Worm (Caenorhabditis elegans): Measurements from ENCODE around the gene alp-1.
A peak's percentile ranks its signal among the peaks of the same experiment; 100 is the strongest.

The alp-1 gene

DNA sequence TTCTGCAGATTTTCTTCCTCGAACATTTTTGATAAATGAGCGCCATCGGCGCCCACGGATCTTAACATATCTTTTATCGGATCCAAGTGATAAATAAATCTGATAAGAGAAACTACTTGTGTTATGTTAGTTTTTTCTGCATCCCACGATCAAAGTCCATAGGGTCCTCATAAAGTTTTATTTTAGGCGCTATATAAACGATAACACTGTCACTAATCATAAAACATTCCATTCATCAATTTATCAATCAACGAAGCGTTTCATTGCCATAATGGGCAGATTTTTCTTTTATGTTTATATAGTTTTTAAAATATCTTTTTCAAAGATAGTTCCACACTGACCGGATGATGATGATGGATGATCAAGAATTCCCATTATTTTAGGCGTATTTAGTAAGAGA lies 12.4 kb downstream of the alp-1 start:
- no peak for TF ChIP-seq lsy-2 (tag; optimal IDR thresholded peaks at IDR 0.05)
- TF ChIP-seq nhr-23 (tag; optimal IDR thresholded peaks at IDR 0.05): no peak
- peak; percentile 52 for TF ChIP-seq mab-5 (tag; optimal IDR thresholded peaks at IDR 0.05)
- peak; percentile 15 for TF ChIP-seq unc-62 (GFP tag; optimal IDR thresholded peaks at IDR 0.05)
- TF ChIP-seq nhr-6 (tag; optimal IDR thresholded peaks at IDR 0.05): no peak
- TF ChIP-seq nhr-21 (tag; optimal IDR thresholded peaks at IDR 0.05): peak; percentile 53
- TF ChIP-seq gmeb-1 (tag; optimal IDR thresholded peaks at IDR 0.05): peak; percentile 36
- TF ChIP-seq sma-9 (GFP tag; optimal IDR thresholded peaks at IDR 0.05): peak; percentile 43
- no peak for TF ChIP-seq sma-9 (tag; optimal IDR thresholded peaks at IDR 0.05)
- TF ChIP-seq nhr-25 (tag; optimal IDR thresholded peaks at IDR 0.05): peak; percentile 34
- peak; percentile 5 for TF ChIP-seq sma-3 (GFP tag; optimal IDR thresholded peaks at IDR 0.05)
- TF ChIP-seq Y55F3AM.14 (GFP tag; optimal IDR thresholded peaks at IDR 0.05): no peak

DNA sequence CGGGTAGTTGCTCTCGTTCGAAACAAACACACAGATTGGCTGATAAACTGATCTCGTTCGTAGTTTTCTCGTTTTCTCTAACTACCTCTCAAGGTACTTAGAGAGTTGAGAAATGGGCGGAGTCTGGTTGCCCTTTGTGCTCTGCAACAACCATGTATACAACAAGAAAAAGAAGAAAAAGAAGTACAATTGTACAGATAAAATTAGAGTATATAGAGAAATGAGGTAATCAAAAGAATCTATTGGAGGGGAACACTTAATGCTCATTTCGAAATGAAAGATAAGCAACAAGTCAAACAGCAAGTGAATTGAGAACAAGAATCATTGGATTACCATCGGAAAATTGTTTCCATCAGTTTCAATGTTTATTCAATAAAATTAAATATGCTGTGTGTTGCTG lies 13.0 kb downstream of the alp-1 start, which contains the start of gene C09G9.1:
TSS of gene C09G9.1 (minus strand) at position 143 of the 400 bp plus-strand sequence.
- TF ChIP-seq lin-39 (tag; optimal IDR thresholded peaks at IDR 0.05): no peak
- no peak for TF ChIP-seq mab-5 (tag; optimal IDR thresholded peaks at IDR 0.05)
- TF ChIP-seq nhr-11 (tag; optimal IDR thresholded peaks at IDR 0.05): no peak
- peak; percentile 27 for TF ChIP-seq fos-1 (tag; optimal IDR thresholded peaks at IDR 0.05)
- TF ChIP-seq snpc-4 (tag; optimal IDR thresholded peaks at IDR 0.05): no peak
- no peak for TF ChIP-seq sem-4 (tag; optimal IDR thresholded peaks at IDR 0.05)
- peak; percentile 8 for TF ChIP-seq F13H6.1 (tag; optimal IDR thresholded peaks at IDR 0.05)
- TF ChIP-seq zag-1 (tag; optimal IDR thresholded peaks at IDR 0.05): no peak

- no peak for TF ChIP-seq unc-55 (GFP tag; optimal IDR thresholded peaks at IDR 0.05)
- peak in 1 of 2 experiments; percentile 53 for TF ChIP-seq lsy-2 (tag; optimal IDR thresholded peaks at IDR 0.05)
- TF ChIP-seq gmeb-1 (tag; optimal IDR thresholded peaks at IDR 0.05): peak; percentile 11
- peak; percentile 71 for TF ChIP-seq nhr-25 (tag; optimal IDR thresholded peaks at IDR 0.05)
- TF ChIP-seq lin-11 (tag; optimal IDR thresholded peaks at IDR 0.05): no peak
- TF ChIP-seq fos-1 (tag; optimal IDR thresholded peaks at IDR 0.05): peak; percentile 93
- TF ChIP-seq nhr-129 (tag; optimal IDR thresholded peaks at IDR 0.05): peak; percentile 86
- TF ChIP-seq skn-1 (tag; optimal IDR thresholded peaks at IDR 0.05): no peak
- no peak for TF ChIP-seq elt-3 (tag; optimal IDR thresholded peaks at IDR 0.05)
- peak; percentile 63 for TF ChIP-seq Y55F3AM.14 (GFP tag; optimal IDR thresholded peaks at IDR 0.05)
- TF ChIP-seq mab-5 (tag; optimal IDR thresholded peaks at IDR 0.05): no peak
- TF ChIP-seq elt-1 (tag; optimal IDR thresholded peaks at IDR 0.05): no peak
- no peak for TF ChIP-seq nhr-77 (tag; optimal IDR thresholded peaks at IDR 0.05)
- no peak for TF ChIP-seq nhr-6 (tag; optimal IDR thresholded peaks at IDR 0.05)
- no peak for TF ChIP-seq ceh-16 (tag; optimal IDR thresholded peaks at IDR 0.05)
- TF ChIP-seq mdl-1 (tag; optimal IDR thresholded peaks at IDR 0.05): no peak
- no peak for TF ChIP-seq unc-62 (GFP tag; optimal IDR thresholded peaks at IDR 0.05)
- peak; percentile 23 for TF ChIP-seq egl-27 (tag; optimal IDR thresholded peaks at IDR 0.05)
- TF ChIP-seq lin-39 (tag; optimal IDR thresholded peaks at IDR 0.05): no peak
- peak; percentile 53 for TF ChIP-seq C34F6.9 (tag; optimal IDR thresholded peaks at IDR 0.05)
- peak; percentile 77 for TF ChIP-seq sma-3 (GFP tag; optimal IDR thresholded peaks at IDR 0.05)
- TF ChIP-seq nhr-21 (tag; optimal IDR thresholded peaks at IDR 0.05): peak; percentile 52
- TF ChIP-seq aly-2 (tag; optimal IDR thresholded peaks at IDR 0.05): no peak
- peak; percentile 29 for TF ChIP-seq snpc-4 (tag; optimal IDR thresholded peaks at IDR 0.05)
- peak; percentile 87 for TF ChIP-seq sem-4 (tag; optimal IDR thresholded peaks at IDR 0.05)
- no peak for TF ChIP-seq unc-39 (tag; optimal IDR thresholded peaks at IDR 0.05)
- no peak for TF ChIP-seq ztf-1 (GFP tag; conservative IDR thresholded peaks at IDR 0.05)
- TF ChIP-seq ama-1 (optimal IDR thresholded peaks at IDR 0.05): peak; percentile 35
- TF ChIP-seq zag-1 (tag; optimal IDR thresholded peaks at IDR 0.05): no peak
- no peak for TF ChIP-seq nhr-10 (tag; optimal IDR thresholded peaks at IDR 0.05)
- TF ChIP-seq mbf-1 (tag; optimal IDR thresholded peaks at IDR 0.05): no peak
- TF ChIP-seq ZK546.5 (tag; optimal IDR thresholded peaks at IDR 0.05): no peak
- no peak for TF ChIP-seq ztf-11 (tag; optimal IDR thresholded peaks at IDR 0.05)
- TF ChIP-seq alr-1 (tag; optimal IDR thresholded peaks at IDR 0.05): no peak
- peak; percentile 75 for TF ChIP-seq blmp-1 (tag; optimal IDR thresholded peaks at IDR 0.05; ENCODE audit: insufficient read depth)
- TF ChIP-seq R02D3.7 (tag; optimal IDR thresholded peaks at IDR 0.05): no peak
- TF ChIP-seq nhr-12 (tag; optimal IDR thresholded peaks at IDR 0.05): no peak
- peak; percentile 79 for TF ChIP-seq F13H6.1 (tag; optimal IDR thresholded peaks at IDR 0.05)
- no peak for TF ChIP-seq nhr-23 (tag; optimal IDR thresholded peaks at IDR 0.05)
- TF ChIP-seq nhr-237 (tag; optimal IDR thresholded peaks at IDR 0.05): no peak
- TF ChIP-seq ztf-4 (tag; optimal IDR thresholded peaks at IDR 0.05): no peak
- no peak for TF ChIP-seq lin-13 (GFP tag; optimal IDR thresholded peaks at IDR 0.05)
- TF ChIP-seq nhr-11 (tag; optimal IDR thresholded peaks at IDR 0.05): no peak
- TF ChIP-seq peb-1 (tag; optimal IDR thresholded peaks at IDR 0.05): no peak
- TF ChIP-seq crh-2 (tag; optimal IDR thresholded peaks at IDR 0.05): peak; percentile 53
- peak; percentile 55 for TF ChIP-seq sma-9 (GFP tag; optimal IDR thresholded peaks at IDR 0.05)
- no peak for TF ChIP-seq sma-9 (tag; optimal IDR thresholded peaks at IDR 0.05)
- no peak for TF ChIP-seq dmd-4 (tag; optimal IDR thresholded peaks at IDR 0.05)
These were observed 13.8 kb downstream of the alp-1 start for ce11 chrIV:8866092-8866491.

Measured in whole organism, L2 larva.